Fruit fly (Drosophila melanogaster): ENCODE data around the gene Cpr64Ad.

Cpr64Ad gene

DNA sequence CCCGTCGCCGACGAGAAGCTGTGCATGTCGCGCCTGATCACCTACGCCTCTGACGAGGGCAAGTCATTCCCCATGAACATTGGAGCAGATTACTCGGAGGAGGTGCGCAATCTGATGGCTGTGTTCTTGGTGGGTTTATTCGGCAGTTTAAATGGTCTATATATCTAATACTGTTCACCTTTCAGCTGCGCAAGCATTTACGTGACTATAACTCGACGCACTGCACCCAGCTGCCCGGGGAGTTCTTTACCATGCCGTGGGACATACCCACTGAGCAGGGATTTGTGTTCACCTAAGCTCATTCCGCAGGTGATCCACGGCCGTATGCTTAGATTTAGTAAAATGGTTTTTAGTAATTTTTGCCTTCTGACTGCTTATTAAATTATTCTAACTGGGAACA lies 46.0 kb downstream of the Cpr64Ad start:
- TF ChIP-seq bab1 (GFP tag; optimal IDR thresholded peaks at IDR 0.05) (no peak), CG12768 (GFP tag; optimal IDR thresholded peaks at IDR 0.05) (no peak), CG1620 (GFP tag; optimal IDR thresholded peaks at IDR 0.05) (no peak), Crg-1 (GFP tag; optimal IDR thresholded peaks at IDR 0.05) (no peak), cic (GFP tag; optimal IDR thresholded peaks at IDR 0.05) (no peak), kay (GFP tag; ENCODE audit: borderline replicate concordance) (no peak), cnc (optimal IDR thresholded peaks at IDR 0.05) (no peak), CG7101 (tag; optimal IDR thresholded peaks at IDR 0.05) (no peak), tj (GFP tag; optimal IDR thresholded peaks at IDR 0.05) (no peak), CG33017 (tag; optimal IDR thresholded peaks at IDR 0.05) (no peak), CG11617 (GFP tag; optimal IDR thresholded peaks at IDR 0.05) (no peak), Hr96 (GFP tag; optimal IDR thresholded peaks at IDR 0.05) (no peak), toe (GFP tag; optimal IDR thresholded peaks at IDR 0.05) (no peak), ovo (GFP tag; optimal IDR thresholded peaks at IDR 0.05) (no peak), CG5204 (GFP tag; optimal IDR thresholded peaks at IDR 0.05) (no peak), Clk (GFP tag; optimal IDR thresholded peaks at IDR 0.05) (no peak), CG7045 (GFP tag; optimal IDR thresholded peaks at IDR 0.05) (no peak), Mnt (GFP tag; optimal IDR thresholded peaks at IDR 0.05) (no peak), pad (GFP tag; optimal IDR thresholded peaks at IDR 0.05) (no peak)

dm6 chr3L:4262384-4262783 lies 47.2 kb downstream of the Cpr64Ad start, which contains the start of the genes CG11586 and VhaM9.7-a:
CG11586 (minus strand) TSS chr3L:4262470.
VhaM9.7-a (plus strand) TSS chr3L:4262705.
- TF ChIP-seq Clk (GFP tag; optimal IDR thresholded peaks at IDR 0.05) (no peak), kay (GFP tag; ENCODE audit: borderline replicate concordance) (no peak), CG33017 (tag; optimal IDR thresholded peaks at IDR 0.05) (no peak), CG12768 (GFP tag; optimal IDR thresholded peaks at IDR 0.05) (no peak), ovo (GFP tag; optimal IDR thresholded peaks at IDR 0.05) (no peak), tj (GFP tag; optimal IDR thresholded peaks at IDR 0.05) (no peak), toe (GFP tag; optimal IDR thresholded peaks at IDR 0.05) (no peak), Crg-1 (GFP tag; optimal IDR thresholded peaks at IDR 0.05) (no peak), CG14711 (tag; optimal IDR thresholded peaks at IDR 0.05) (peak; percentile 35), Mnt (GFP tag; optimal IDR thresholded peaks at IDR 0.05) (peak; percentile 39), cnc (optimal IDR thresholded peaks at IDR 0.05) (no peak), CG5204 (GFP tag; optimal IDR thresholded peaks at IDR 0.05) (peak; percentile 40), Hr96 (GFP tag; optimal IDR thresholded peaks at IDR 0.05) (no peak), CG11617 (GFP tag; optimal IDR thresholded peaks at IDR 0.05) (peak; percentile 29), cic (GFP tag; optimal IDR thresholded peaks at IDR 0.05) (no peak), CG1620 (GFP tag; optimal IDR thresholded peaks at IDR 0.05) (no peak), bab1 (GFP tag; optimal IDR thresholded peaks at IDR 0.05) (peak; percentile 39), CG7101 (tag; optimal IDR thresholded peaks at IDR 0.05) (peak; percentile 30), pad (GFP tag; optimal IDR thresholded peaks at IDR 0.05) (no peak), CG7045 (GFP tag; optimal IDR thresholded peaks at IDR 0.05) (no peak)

dm6 chr3L:4263502-4263901 lies 48.3 kb downstream of the Cpr64Ad start, which contains the start of gene CG1273:
CG1273 (plus strand) TSS chr3L:4263719.
- TF ChIP-seq CG14711 (tag; optimal IDR thresholded peaks at IDR 0.05) = no peak
- TF ChIP-seq Hr96 (GFP tag; optimal IDR thresholded peaks at IDR 0.05) = no peak
- TF ChIP-seq CG11617 (GFP tag; optimal IDR thresholded peaks at IDR 0.05) = no peak
- TF ChIP-seq tj (GFP tag; optimal IDR thresholded peaks at IDR 0.05) = no peak
- no peak for TF ChIP-seq CG7045 (GFP tag; optimal IDR thresholded peaks at IDR 0.05)
- TF ChIP-seq CG5204 (GFP tag; optimal IDR thresholded peaks at IDR 0.05) = no peak
- TF ChIP-seq cic (GFP tag; optimal IDR thresholded peaks at IDR 0.05) = no peak
- no peak for TF ChIP-seq CG33017 (tag; optimal IDR thresholded peaks at IDR 0.05)
- no peak for TF ChIP-seq kay (GFP tag; ENCODE audit: borderline replicate concordance)
- TF ChIP-seq Mnt (GFP tag; optimal IDR thresholded peaks at IDR 0.05) = no peak
- TF ChIP-seq ovo (GFP tag; optimal IDR thresholded peaks at IDR 0.05) = no peak
- TF ChIP-seq bab1 (GFP tag; optimal IDR thresholded peaks at IDR 0.05) = no peak

DNA sequence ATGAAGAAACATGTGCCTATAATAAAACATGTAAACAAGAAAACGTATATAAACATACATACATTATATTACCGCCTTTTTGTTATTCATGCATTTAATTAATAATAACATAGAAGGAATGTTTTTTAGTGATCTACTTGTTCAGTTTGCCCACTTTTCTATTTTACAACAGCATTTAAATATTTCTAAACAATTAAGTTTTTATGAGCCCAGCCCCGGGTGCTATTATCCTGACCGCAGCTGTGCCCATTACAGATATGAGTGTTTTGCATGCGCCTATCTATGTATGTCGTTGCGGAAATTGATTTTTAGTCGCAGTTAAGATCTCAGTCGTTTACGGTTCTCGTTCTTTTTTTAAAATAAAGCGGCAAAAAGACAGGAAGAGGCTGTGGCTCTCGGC lies 49.8 kb downstream of the Cpr64Ad start:
- TF ChIP-seq CG12768 (GFP tag; optimal IDR thresholded peaks at IDR 0.05) (no peak), ovo (GFP tag; optimal IDR thresholded peaks at IDR 0.05) (no peak), toe (GFP tag; optimal IDR thresholded peaks at IDR 0.05) (no peak), CG14711 (tag; optimal IDR thresholded peaks at IDR 0.05) (no peak), bab1 (GFP tag; optimal IDR thresholded peaks at IDR 0.05) (no peak), CG7045 (GFP tag; optimal IDR thresholded peaks at IDR 0.05) (no peak), CG5204 (GFP tag; optimal IDR thresholded peaks at IDR 0.05) (no peak), CG1620 (GFP tag; optimal IDR thresholded peaks at IDR 0.05) (no peak), kay (GFP tag; ENCODE audit: borderline replicate concordance) (no peak), CG7101 (tag; optimal IDR thresholded peaks at IDR 0.05) (no peak), cic (GFP tag; optimal IDR thresholded peaks at IDR 0.05) (no peak), Clk (GFP tag; optimal IDR thresholded peaks at IDR 0.05) (no peak), pad (GFP tag; optimal IDR thresholded peaks at IDR 0.05) (no peak), Crg-1 (GFP tag; optimal IDR thresholded peaks at IDR 0.05) (no peak), CG33017 (tag; optimal IDR thresholded peaks at IDR 0.05) (no peak), cnc (optimal IDR thresholded peaks at IDR 0.05) (no peak), Hr96 (GFP tag; optimal IDR thresholded peaks at IDR 0.05) (no peak)

dm6 chr3L:4265836-4266235 lies 50.7 kb downstream of the Cpr64Ad start:
- TF ChIP-seq CG1620 (GFP tag; optimal IDR thresholded peaks at IDR 0.05) (no peak), CG33017 (tag; optimal IDR thresholded peaks at IDR 0.05) (no peak), Mnt (GFP tag; optimal IDR thresholded peaks at IDR 0.05) (no peak), Hr96 (GFP tag; optimal IDR thresholded peaks at IDR 0.05) (no peak), Clk (GFP tag; optimal IDR thresholded peaks at IDR 0.05) (no peak), CG12768 (GFP tag; optimal IDR thresholded peaks at IDR 0.05) (no peak), bab1 (GFP tag; optimal IDR thresholded peaks at IDR 0.05) (no peak), kay (GFP tag; ENCODE audit: borderline replicate concordance) (no peak), CG14711 (tag; optimal IDR thresholded peaks at IDR 0.05) (no peak)
